Fruit fly (Drosophila melanogaster) whole organism, embryonic: ENCODE results near the gene Amun.

ENCODE experiments used
- Atf3 ChIP-seq: fragments of 200-800 bp; sonication (Bioruptor generic); optimal IDR thresholded peaks from 3 replicates; lab custom pipeline; 2016; ENCODE audit warnings: missing biosample characterization, missing genetic modification characterization
- Awh ChIP-seq: fragments of 200-800 bp; sonication (Bioruptor generic); IDR thresholded peaks from 2 replicates; pipeline ENCODE4, ENCODE4 v1.3.6; 2022; ENCODE audit warnings: missing biosample characterization, missing genetic modification characterization
- CG17612 ChIP-seq: fragments of 200-800 bp; sonication (Bioruptor generic); IDR thresholded peaks from 2 replicates; pipeline ENCODE4 v1.3.6; 2022; ENCODE audit warnings: missing biosample characterization, missing genetic modification characterization
- CG7963 ChIP-seq: fragments of 200-800 bp; sonication (Bioruptor generic); IDR thresholded peaks from 3 replicates; pipeline ENCODE4 v1.3.6; 2022; ENCODE audit warnings: missing biosample characterization, missing genetic modification characterization; ENCODE audit not compliant: partially characterized antibody
- nau ChIP-seq: fragments of 200-800 bp; sonication (Bioruptor generic); optimal IDR thresholded peaks from 3 replicates; lab custom pipeline; 2017; ENCODE audit warnings: missing biosample characterization, mild to moderate bottlenecking, missing genetic modification characterization, missing genetic modification reagents
- nmo ChIP-seq: fragments of 200-800 bp; sonication (Bioruptor generic); optimal IDR thresholded peaks from 2 replicates; lab custom pipeline; 2018; ENCODE audit warnings: missing biosample characterization, mild to moderate bottlenecking, missing genetic modification characterization, moderate library complexity
- usp ChIP-seq: fragments of >200 bp; optimal IDR thresholded peaks from 2 replicates; lab custom pipeline; 2017; ENCODE audit warnings: missing biosample characterization, missing genetic modification characterization

dm6 chrX:11714529-11715262, 669 bp downstream of the Amun start:
- TF ChIP-seq Awh (GFP tag; lab: Robert Waterston, UW) (peak; percentile 53; the same call in 1 of the 2 replicates), CG17612 (no peak), CG7963 (0 out of 3 replicates have a peak, but pooled peaks have one; percentile 57), Atf3 (GFP tag; lab: Kevin White, UChicago) (peak; percentile 58), nmo (peak; percentile 61), nau (peak; percentile 58), usp (no peak)
